Fruit fly (Drosophila melanogaster) whole organism, embryonic: ENCODE measurements around the gene CG13465.

Source experiments
- CG10462 ChIP-seq: fragments of 200-800 bp; sonication (Bioruptor generic); optimal IDR thresholded peaks from 2 replicates; lab custom pipeline; 2016; ENCODE audit warnings: missing biosample characterization, missing genetic modification characterization
- CG10959 ChIP-seq: fragments of 200-800 bp; sonication (Bioruptor generic); IDR thresholded peaks from 2 replicates; pipeline ENCODE4 v1.3.6; 2022; ENCODE audit warnings: missing biosample characterization, missing genetic modification characterization
- CG13287 ChIP-seq: fragments of 200-800 bp; sonication (Bioruptor generic); IDR thresholded peaks from 2 replicates; pipeline ENCODE4 v1.3.6; 2022; ENCODE audit warnings: missing biosample characterization, missing genetic modification characterization; ENCODE audit not compliant: partially characterized antibody
- CG15479 ChIP-seq: fragments of 200-800 bp; sonication (Bioruptor generic); optimal IDR thresholded peaks from 3 replicates; lab custom pipeline; 2019; ENCODE audit warnings: missing biosample characterization, mild to moderate bottlenecking, missing genetic modification characterization, moderate library complexity
- CG15696 ChIP-seq: fragments of 200-800 bp; sonication (Bioruptor generic); optimal IDR thresholded peaks from 2 replicates; lab custom pipeline; 2019; ENCODE audit warnings: missing biosample characterization, mild to moderate bottlenecking, missing genetic modification characterization, moderate library complexity
- CG18476 ChIP-seq: fragments of 200-800 bp; sonication (Bioruptor generic); optimal IDR thresholded peaks from 2 replicates; lab custom pipeline; 2016; ENCODE audit warnings: missing biosample characterization, mild to moderate bottlenecking, missing genetic modification characterization
- CG2712 ChIP-seq: fragments of 200-800 bp; optimal IDR thresholded peaks from 3 replicates; lab custom pipeline; 2019; ENCODE audit warnings: missing biosample characterization, mild to moderate bottlenecking, missing genetic modification characterization, moderate library complexity
- CG3065 ChIP-seq: fragments of 200-800 bp; sonication (Bioruptor generic); optimal IDR thresholded peaks from 2 replicates; lab custom pipeline; 2016; ENCODE audit warnings: missing biosample characterization, missing genetic modification characterization
- CG32772 ChIP-seq: fragments of 200-800 bp; sonication (Bioruptor generic); IDR thresholded peaks from 2 replicates; pipeline ENCODE4 v1.3.6; 2022; ENCODE audit warnings: missing biosample characterization, missing genetic modification characterization
- CG34376 ChIP-seq: fragments of 200-800 bp; sonication (Bioruptor generic); optimal IDR thresholded peaks from 2 replicates; lab custom pipeline; 2018; ENCODE audit warnings: missing biosample characterization, mild to moderate bottlenecking, missing genetic modification characterization
- CG4328 ChIP-seq: fragments of 200-800 bp; sonication (Bioruptor generic); optimal IDR thresholded peaks from 3 replicates; lab custom pipeline; 2017; ENCODE audit warnings: missing biosample characterization, missing genetic modification reagents, missing genetic modification characterization
- CG4404 ChIP-seq: fragments of 200-800 bp; sonication (Bioruptor generic); IDR thresholded peaks from 2 replicates; pipeline ENCODE4 v1.3.6; 2022; ENCODE audit warnings: missing biosample characterization, missing genetic modification characterization
- CG6791 ChIP-seq: fragments of 200-800 bp; sonication (Bioruptor generic); IDR thresholded peaks from 3 replicates; pipeline ENCODE4 v1.3.6; 2022; ENCODE audit warnings: missing biosample characterization, missing genetic modification characterization; ENCODE audit not compliant: partially characterized antibody
- CG6813 ChIP-seq: fragments of 200-800 bp; sonication (Bioruptor generic); optimal IDR thresholded peaks from 2 replicates; lab custom pipeline; 2017; ENCODE audit warnings: missing biosample characterization, missing genetic modification characterization, mild to moderate bottlenecking, moderate library complexity, missing genetic modification reagents
- CG8765 ChIP-seq: fragments of 200-800 bp; sonication (Bioruptor generic); IDR thresholded peaks from 2 replicates; pipeline ENCODE4 v1.3.6; 2022; ENCODE audit warnings: missing biosample characterization, missing genetic modification characterization
- Dip3 ChIP-seq: fragments of 200-800 bp; sonication (Bioruptor generic); optimal IDR thresholded peaks from 3 replicates; lab custom pipeline; 2016; ENCODE audit warnings: missing biosample characterization, missing genetic modification characterization
- Hand ChIP-seq: fragments of 200-800 bp; sonication (Bioruptor generic); optimal IDR thresholded peaks from 2 replicates; lab custom pipeline; 2017; ENCODE audit warnings: mild to moderate bottlenecking, missing biosample characterization, missing genetic modification reagents, missing genetic modification characterization
- Hmx ChIP-seq: fragments of 200-800 bp; sonication (Bioruptor generic); optimal IDR thresholded peaks from 2 replicates; lab custom pipeline; 2016; ENCODE audit warnings: missing biosample characterization, missing genetic modification characterization
- Med ChIP-seq: fragments of 200-800 bp; sonication (Bioruptor generic); peaks from one replicate; lab custom pipeline; 2016; ENCODE audit warnings: missing biosample characterization, missing genetic modification characterization, mild to moderate bottlenecking, inconsistent platforms, moderate library complexity
- Nf-YB ChIP-seq: fragments of 200-800 bp; sonication (Bioruptor generic); optimal IDR thresholded peaks from 3 replicates; lab custom pipeline; 2019; ENCODE audit warnings: missing biosample characterization, mild to moderate bottlenecking, missing genetic modification characterization, moderate library complexity
- Nf-YC ChIP-seq: fragments of 200-800 bp; optimal IDR thresholded peaks from 3 replicates; lab custom pipeline; 2019; ENCODE audit warnings: missing biosample characterization, mild to moderate bottlenecking, missing genetic modification characterization, moderate library complexity
- Poxn ChIP-seq: fragments of 200-800 bp; sonication (Bioruptor generic); IDR thresholded peaks from 2 replicates; pipeline ENCODE4 v1.3.6; 2022; ENCODE audit warnings: missing biosample characterization, missing genetic modification characterization
- Six4 ChIP-seq: fragments of 200-800 bp; sonication (Bioruptor generic); optimal IDR thresholded peaks from 2 replicates; lab custom pipeline; 2016; ENCODE audit warnings: missing biosample characterization, missing genetic modification characterization
- Sox102F ChIP-seq: fragments of 200-800 bp; sonication (Bioruptor generic); optimal IDR thresholded peaks from 2 replicates; lab custom pipeline; 2018; ENCODE audit warnings: missing biosample characterization, mild to moderate bottlenecking, missing genetic modification characterization, moderate library complexity
- Spps ChIP-seq: fragments of 200-800 bp; sonication (Bioruptor generic); optimal IDR thresholded peaks from 2 replicates; lab custom pipeline; 2018; ENCODE audit warnings: missing biosample characterization, mild to moderate bottlenecking, missing genetic modification characterization
- Tbp ChIP-seq: fragments of >200 bp; optimal IDR thresholded peaks from 2 replicates; lab custom pipeline; 2018; ENCODE audit warnings: missing biosample characterization, missing genetic modification characterization
- Xrp1 ChIP-seq: fragments of 200-800 bp; sonication (Bioruptor generic); IDR thresholded peaks from 2 replicates; pipeline ENCODE4 v1.3.6; 2022; ENCODE audit warnings: missing biosample characterization, missing genetic modification characterization
- amos ChIP-seq: fragments of 200-800 bp; sonication (Bioruptor generic); IDR thresholded peaks from 2 replicates; pipeline ENCODE4 v1.3.6; 2022; ENCODE audit warnings: missing biosample characterization, missing genetic modification characterization; ENCODE audit not compliant: partially characterized antibody
- chm ChIP-seq: fragments of 200-800 bp; sonication (Bioruptor generic); IDR thresholded peaks from 2 replicates; pipeline ENCODE4 v1.3.6; 2022; ENCODE audit warnings: missing biosample characterization, missing genetic modification characterization
- danr ChIP-seq: fragments of 200-800 bp; sonication (Bioruptor generic); IDR thresholded peaks from 2 replicates; pipeline ENCODE4 v1.3.6; 2022; ENCODE audit warnings: missing biosample characterization, missing genetic modification characterization
- dmrt11E ChIP-seq: fragments of 200-800 bp; sonication (Bioruptor generic); optimal IDR thresholded peaks from 3 replicates; lab custom pipeline; 2018; ENCODE audit warnings: missing biosample characterization, mild to moderate bottlenecking, missing genetic modification characterization, moderate library complexity
- eve ChIP-seq, 2 experiments: fragments of >200 bp; optimal IDR thresholded peaks; 2 replicates each; lab custom pipeline; 2017; ENCODE audit warnings: missing biosample characterization in 2 of 2, missing genetic modification characterization in 2 of 2
- ewg ChIP-seq: fragments of 200-800 bp; sonication (Bioruptor generic); optimal IDR thresholded peaks from 3 replicates; lab custom pipeline; 2017; ENCODE audit warnings: mild to moderate bottlenecking, missing biosample characterization, missing genetic modification reagents, missing genetic modification characterization
- gce ChIP-seq: fragments of 200-800 bp; sonication (Bioruptor generic); IDR thresholded peaks from 3 replicates; pipeline ENCODE4 v1.3.6; 2022; ENCODE audit warnings: missing biosample characterization, missing genetic modification characterization
- gcm ChIP-seq: fragments of 200-800 bp; sonication (Bioruptor generic); optimal IDR thresholded peaks from 2 replicates; lab custom pipeline; 2019; ENCODE audit warnings: missing biosample characterization, mild to moderate bottlenecking, missing genetic modification characterization, moderate library complexity
- grn ChIP-seq: fragments of 200-800 bp; sonication (Bioruptor generic); optimal IDR thresholded peaks from 3 replicates; lab custom pipeline; 2017; ENCODE audit warnings: missing biosample characterization, missing genetic modification characterization
- hbn ChIP-seq: fragments of 200-800 bp; sonication (Bioruptor generic); IDR thresholded peaks from 2 replicates; pipeline ENCODE4 v1.3.6; 2022; ENCODE audit warnings: missing biosample characterization, missing genetic modification characterization; ENCODE audit not compliant: partially characterized antibody
- insv ChIP-seq, 2 experiments: fragments of 200-800 bp; sonication (Bioruptor generic); optimal IDR thresholded peaks; 3 replicates each; lab custom pipeline; 2016 to 2018; ENCODE audit warnings: missing biosample characterization in 2 of 2, missing genetic modification characterization in 2 of 2
- kni ChIP-seq: fragments of 200-800 bp; sonication (Bioruptor generic); optimal IDR thresholded peaks from 3 replicates; lab custom pipeline; 2017; ENCODE audit warnings: mild to moderate bottlenecking, missing biosample characterization, missing genetic modification reagents, missing genetic modification characterization
- nom ChIP-seq: fragments of 200-800 bp; sonication (Bioruptor generic); optimal IDR thresholded peaks from 2 replicates; lab custom pipeline; 2017; ENCODE audit warnings: missing biosample characterization, missing genetic modification characterization, mild to moderate bottlenecking, moderate library complexity, missing genetic modification reagents
- phol ChIP-seq: fragments of 200-800 bp; sonication (Bioruptor generic); optimal IDR thresholded peaks from 3 replicates; lab custom pipeline; 2018; ENCODE audit warnings: missing biosample characterization, mild to moderate bottlenecking, missing genetic modification characterization, moderate library complexity
- pros ChIP-seq: fragments of 200-800 bp; sonication (Bioruptor generic); optimal IDR thresholded peaks from 3 replicates; lab custom pipeline; 2019; ENCODE audit warnings: missing biosample characterization, mild to moderate bottlenecking, missing genetic modification characterization, moderate library complexity
- ranshi ChIP-seq: fragments of 200-800 bp; sonication (Bioruptor generic); IDR thresholded peaks from 2 replicates; pipeline ENCODE4 v1.3.6; 2022; ENCODE audit warnings: missing biosample characterization, missing genetic modification characterization
- row ChIP-seq: fragments of 200-800 bp; sonication (Bioruptor generic); IDR thresholded peaks from 3 replicates; pipeline ENCODE4 v1.3.6; 2022; ENCODE audit warnings: missing biosample characterization, missing genetic modification characterization
- shn ChIP-seq: fragments of 200-800 bp; sonication (Bioruptor generic); optimal IDR thresholded peaks from 3 replicates; lab custom pipeline; 2016; ENCODE audit warnings: missing biosample characterization, missing genetic modification characterization
- slbo ChIP-seq: fragments of 200-800 bp; sonication (Bioruptor generic); IDR thresholded peaks from 2 replicates; pipeline ENCODE4 v1.3.6; 2022; ENCODE audit warnings: missing biosample characterization, missing genetic modification characterization
- sqz ChIP-seq: fragments of 200-800 bp; sonication (Bioruptor generic); optimal IDR thresholded peaks from 3 replicates; lab custom pipeline; 2018; ENCODE audit warnings: missing biosample characterization, mild to moderate bottlenecking, missing genetic modification characterization
- tio ChIP-seq: fragments of 200-800 bp; sonication (Bioruptor generic); optimal IDR thresholded peaks from 2 replicates; lab custom pipeline; 2017; ENCODE audit warnings: missing biosample characterization, missing genetic modification characterization, inconsistent platforms
- tll ChIP-seq, 2 experiments: fragments of 200-800 bp in 1 of 2; fragments of >200 bp in 1 of 2; sonication (Bioruptor generic) in 1 of 2; optimal IDR thresholded peaks; 2 replicates each; lab custom pipeline; 2017 to 2019; ENCODE audit warnings: missing biosample characterization in 2 of 2, missing genetic modification characterization in 2 of 2, mild to moderate bottlenecking in 1 of 2, moderate library complexity in 1 of 2

The CG13465 gene

DNA sequence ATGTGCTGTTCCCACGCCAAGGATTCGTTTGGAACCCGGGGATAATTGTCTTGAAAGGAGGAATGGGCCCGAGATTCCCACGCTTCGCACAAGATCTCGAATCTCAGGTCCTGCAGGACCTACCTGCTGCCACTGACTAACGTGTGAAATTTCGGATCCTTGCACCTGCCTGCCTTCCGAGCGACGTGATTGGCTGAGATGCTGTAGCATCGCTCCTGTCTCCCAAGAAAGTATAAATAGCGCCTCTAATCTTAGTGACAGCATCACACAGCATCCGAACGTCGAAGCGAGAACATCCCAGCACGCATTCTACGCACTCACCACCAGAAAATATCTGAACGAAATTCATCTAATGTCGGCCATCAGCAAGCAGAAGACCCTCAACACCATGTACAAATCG is 30.8 kb upstream of the CG13465 start (continued):
- no peak for TF ChIP-seq CG4328
- TF ChIP-seq insv (GFP tag; optimal IDR thresholded peaks at IDR 0.05; lab: Kevin White, UChicago), result peak in 1 of 2 experiments; percentile 32
- TF ChIP-seq Nf-YC (tag; lab: Kevin White, UChicago), result peak; percentile 66
- TF ChIP-seq CG34376 (GFP tag; lab: Kevin White, UChicago), result no peak
- 0 out of 3 replicates have a peak, but pooled peaks have one; percentile 43 for TF ChIP-seq CG6791 (GFP tag; lab: Robert Waterston, UW)
- peak; percentile 78 for TF ChIP-seq pros (GFP tag; lab: Kevin White, UChicago)
- TF ChIP-seq phol (tag; lab: Kevin White, UChicago), result no peak
- no peak for TF ChIP-seq danr (GFP tag; lab: Robert Waterston, UW)
- TF ChIP-seq Nf-YB (GFP tag; lab: Kevin White, UChicago), result peak; percentile 84
- no peak for TF ChIP-seq Dip3 (GFP tag; lab: Kevin White, UChicago)
- peak; percentile 32 for TF ChIP-seq Med (GFP tag; lab: Kevin White, UChicago)
- TF ChIP-seq CG15479 (GFP tag; lab: Kevin White, UChicago), result peak; percentile 56
- TF ChIP-seq CG13287 (GFP tag; lab: Robert Waterston, UW), result no peak
- TF ChIP-seq chm, result peak; percentile 50; the same call in 1 of the 2 replicates
- no peak for TF ChIP-seq Poxn
- peak; percentile 22; the same call in 1 of the 2 replicates for TF ChIP-seq CG10959
- TF ChIP-seq CG32772 (GFP tag; lab: Robert Waterston, UW), result no peak
- peak in 1 of 2 experiments; percentile 19 for TF ChIP-seq tll (GFP tag; optimal IDR thresholded peaks at IDR 0.05; lab: Kevin White, UChicago)
- TF ChIP-seq Tbp, result peak; percentile 13
- no peak for TF ChIP-seq grn
- TF ChIP-seq, all 482 proteins: peak for 15

DNA sequence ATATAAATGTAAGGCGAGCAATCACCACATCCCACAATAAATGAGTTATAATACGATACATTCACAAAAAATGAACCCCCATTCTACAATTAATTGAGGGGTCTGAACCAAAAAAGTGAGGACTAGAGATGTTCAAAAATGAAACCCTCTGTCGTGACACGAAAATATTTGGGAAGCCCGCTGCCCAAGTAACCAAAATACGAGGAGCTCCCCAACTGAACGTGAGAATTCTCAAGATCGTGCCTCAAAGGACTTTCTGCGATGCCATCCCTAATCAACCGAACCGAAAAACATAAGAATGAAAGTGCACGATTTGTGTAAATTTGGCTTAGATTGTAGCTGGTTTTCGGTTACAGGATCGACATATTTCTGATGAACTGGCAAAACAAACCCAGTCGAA is 30.4 kb upstream of the CG13465 start, which contains the start of gene Ocho:
TSS of gene Ocho (plus strand) at position 336 of the 400 bp plus-strand sequence.
- TF ChIP-seq Hand (GFP tag; lab: Kevin White, UChicago) (no peak), amos (GFP tag; lab: Robert Waterston, UW) (peak; percentile 40; the same call in 1 of the 2 replicates), CG4404 (GFP tag; lab: Robert Waterston, UW) (peak; percentile 45), shn (GFP tag; lab: Kevin White, UChicago) (no peak), tio (GFP tag; lab: Kevin White, UChicago) (no peak), CG2712 (tag; lab: Kevin White, UChicago) (peak; percentile 6), Sox102F (GFP tag; lab: Kevin White, UChicago) (no peak), chm (0 out of 2 replicates have a peak, but pooled peaks have one; percentile 20), ewg (no peak), CG6791 (GFP tag; lab: Robert Waterston, UW) (peak; percentile 57; the same call in 2 of the 3 replicates), Spps (no peak), Six4 (GFP tag; lab: Kevin White, UChicago) (no peak), Hmx (GFP tag; lab: Kevin White, UChicago) (no peak), row (GFP tag; lab: Robert Waterston, UW) (peak; percentile 57), sqz (GFP tag; lab: Kevin White, UChicago) (peak; percentile 19), CG8765 (peak; percentile 27; the same call in 1 of the 2 replicates), kni (GFP tag; lab: Kevin White, UChicago) (peak; percentile 17), dmrt11E (tag; lab: Kevin White, UChicago) (peak; percentile 59), CG15696 (tag; lab: Kevin White, UChicago) (peak; percentile 72), nom (GFP tag; lab: Kevin White, UChicago) (no peak), gcm (GFP tag; lab: Kevin White, UChicago) (peak; percentile 4), ranshi (GFP tag; lab: Robert Waterston, UW) (no peak), gce (no peak), Xrp1 (GFP tag; lab: Robert Waterston, UW) (peak; percentile 40; the same call in 1 of the 2 replicates), CG18476 (no peak), CG3065 (GFP tag; lab: Kevin White, UChicago) (no peak), CG10462 (no peak), CG6813 (GFP tag; lab: Kevin White, UChicago) (no peak), eve (GFP tag; optimal IDR thresholded peaks at IDR 0.05; lab: Kevin White, UChicago) (peak in 1 of 2 experiments; percentile 13), slbo (GFP tag; lab: Robert Waterston, UW) (no peak), hbn (peak; percentile 19; the same call in 1 of the 2 replicates)
